Worm (Caenorhabditis elegans): Measurements from ENCODE around the gene H03E18.2.

DNA sequence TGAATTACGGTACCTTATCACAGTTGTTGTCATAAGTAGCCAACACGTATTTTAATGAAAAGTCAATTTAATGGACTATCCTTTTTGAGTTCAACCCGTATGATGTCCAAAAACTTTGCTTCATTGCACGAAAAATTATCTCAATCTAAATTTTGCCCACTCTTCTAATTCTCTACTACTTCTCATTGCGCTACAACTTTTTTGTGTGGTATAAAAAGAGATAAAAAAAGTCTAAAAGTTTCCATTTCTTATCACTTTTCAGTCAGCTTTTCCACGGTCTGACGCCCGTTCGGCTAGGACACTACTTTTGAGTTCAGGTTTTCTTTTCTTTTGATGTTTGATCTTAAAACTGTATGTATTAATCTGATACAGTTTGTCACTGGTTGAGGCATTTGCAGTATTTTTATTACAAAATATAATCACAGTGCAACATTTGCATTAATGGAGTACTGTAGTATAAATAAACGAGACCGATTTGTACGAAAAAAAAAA lies 47.6 kb upstream of the H03E18.2 start:
- TF ChIP-seq nhr-27 (tag; optimal IDR thresholded peaks at IDR 0.05), result no peak
- TF ChIP-seq F55B11.4 (tag; optimal IDR thresholded peaks at IDR 0.05; ENCODE audit: borderline replicate concordance, insufficient read depth), result no peak
